Worm (Caenorhabditis elegans) whole organism, early embryonic: ENCODE measurements around the gene str-94.

Experiments
- ama-1 ChIP-seq: fragments of 150-350 bp; optimal IDR thresholded peaks from 2 replicates; lab custom pipeline; 2014
- hmbx-1 ChIP-seq: sonication (generic microtip); optimal IDR thresholded peaks from 2 replicates; lab custom pipeline; 2016; ENCODE audit warnings: mild to moderate bottlenecking, missing genetic modification characterization, missing compliant biosample characterization
- hnd-1 ChIP-seq: sonication (generic microtip); optimal IDR thresholded peaks from 2 replicates; lab custom pipeline; 2016; ENCODE audit warnings: missing genetic modification characterization, missing compliant biosample characterization
- pes-1 ChIP-seq: fragments of 200-800 bp; sonication (Bioruptor generic); IDR thresholded peaks from 2 replicates; pipeline ENCODE4 v1.3.6; 2022; ENCODE audit warnings: missing genetic modification reagents, missing genetic modification characterization, missing compliant biosample characterization
- tra-4 ChIP-seq: sonication (generic microtip); optimal IDR thresholded peaks from 2 replicates; lab custom pipeline; 2017; ENCODE audit warnings: missing genetic modification characterization, missing compliant biosample characterization

- no peak for TF ChIP-seq ama-1 (lab: Kevin White, UChicago)
- no peak for TF ChIP-seq hnd-1 (tag; lab: Kevin White, UChicago)
- TF ChIP-seq pes-1 (GFP tag; lab: Robert Waterston, UW): no peak
- TF ChIP-seq hmbx-1 (tag; lab: Kevin White, UChicago): no peak
- no peak for TF ChIP-seq tra-4
These were observed 12.4 kb upstream of the str-94 start, which contains the start of gene nhr-36 for ce11 chrV:9261492-9261891.
